Fruit fly (Drosophila melanogaster) whole organism, embryonic: Measurements from ENCODE around the gene CG42554.
A peak's percentile ranks its signal among the peaks of the same experiment; 100 is the strongest.

Experiments used
- Antp ChIP-seq: fragments of 200-800 bp; sonication (Bioruptor generic); optimal IDR thresholded peaks from 3 replicates; lab custom pipeline; 2016; ENCODE audit warnings: missing biosample characterization, missing genetic modification characterization
- CG10431 ChIP-seq: fragments of 200-800 bp; sonication (Bioruptor generic); optimal IDR thresholded peaks from 3 replicates; lab custom pipeline; 2018; ENCODE audit warnings: missing biosample characterization, mild to moderate bottlenecking, missing genetic modification characterization
- CG12071 ChIP-seq: fragments of 200-800 bp; sonication (Bioruptor generic); optimal IDR thresholded peaks from 3 replicates; lab custom pipeline; 2018; ENCODE audit warnings: missing biosample characterization, mild to moderate bottlenecking, missing genetic modification characterization
- CG12219 ChIP-seq: fragments of 200-800 bp; sonication (Bioruptor generic); optimal IDR thresholded peaks from 3 replicates; lab custom pipeline; 2018; ENCODE audit warnings: missing biosample characterization, mild to moderate bottlenecking, missing genetic modification characterization
- CG12236 ChIP-seq: fragments of 200-800 bp; sonication (Bioruptor generic); optimal IDR thresholded peaks from 2 replicates; lab custom pipeline; 2016; ENCODE audit warnings: missing biosample characterization, missing genetic modification characterization
- CG12299 ChIP-seq: fragments of 200-800 bp; sonication (Bioruptor generic); optimal IDR thresholded peaks from 2 replicates; lab custom pipeline; 2018; ENCODE audit warnings: missing biosample characterization, mild to moderate bottlenecking, missing genetic modification characterization
- CG12744 ChIP-seq: fragments of 200-800 bp; sonication (Bioruptor generic); optimal IDR thresholded peaks from 2 replicates; lab custom pipeline; 2016; ENCODE audit warnings: missing biosample characterization, missing genetic modification characterization
- CG12942 ChIP-seq: fragments of 200-800 bp; sonication (Bioruptor generic); optimal IDR thresholded peaks from 3 replicates; lab custom pipeline; 2016; ENCODE audit warnings: missing biosample characterization, missing genetic modification characterization
- CG14667 ChIP-seq: fragments of 200-800 bp; sonication (Bioruptor generic); IDR thresholded peaks from 2 replicates; pipeline ENCODE4 v1.3.6; 2022; ENCODE audit warnings: missing biosample characterization, missing genetic modification characterization
- CG1647 ChIP-seq: fragments of 200-800 bp; sonication (Bioruptor generic); optimal IDR thresholded peaks from 3 replicates; lab custom pipeline; 2016; ENCODE audit warnings: missing biosample characterization, missing genetic modification characterization
- CG17186 ChIP-seq: fragments of 200-800 bp; sonication (Bioruptor generic); optimal IDR thresholded peaks from 3 replicates; lab custom pipeline; 2017; ENCODE audit warnings: missing biosample characterization, missing genetic modification reagents, missing genetic modification characterization
- CG17385 ChIP-seq: fragments of 200-800 bp; sonication (Bioruptor generic); optimal IDR thresholded peaks from 3 replicates; lab custom pipeline; 2018; ENCODE audit warnings: missing biosample characterization, mild to moderate bottlenecking, missing genetic modification characterization
- CG17612 ChIP-seq: fragments of 200-800 bp; sonication (Bioruptor generic); IDR thresholded peaks from 2 replicates; pipeline ENCODE4 v1.3.6; 2022; ENCODE audit warnings: missing biosample characterization, missing genetic modification characterization
- CG2875 ChIP-seq: fragments of 200-800 bp; sonication (Bioruptor generic); optimal IDR thresholded peaks from 2 replicates; lab custom pipeline; 2017; ENCODE audit warnings: missing biosample characterization, mild to moderate bottlenecking, missing genetic modification characterization, missing genetic modification reagents
- CG3065 ChIP-seq: fragments of 200-800 bp; sonication (Bioruptor generic); optimal IDR thresholded peaks from 2 replicates; lab custom pipeline; 2016; ENCODE audit warnings: missing biosample characterization, missing genetic modification characterization
- CG32767 ChIP-seq: fragments of 200-800 bp; sonication (Bioruptor generic); IDR thresholded peaks from 2 replicates; pipeline ENCODE4 v1.3.6; 2022; ENCODE audit warnings: missing biosample characterization, missing genetic modification characterization
- CG32772 ChIP-seq: fragments of 200-800 bp; sonication (Bioruptor generic); IDR thresholded peaks from 2 replicates; pipeline ENCODE4 v1.3.6; 2022; ENCODE audit warnings: missing biosample characterization, missing genetic modification characterization
- CG3407 ChIP-seq: fragments of 200-800 bp; sonication (Bioruptor generic); optimal IDR thresholded peaks from 2 replicates; lab custom pipeline; 2018; ENCODE audit warnings: missing biosample characterization, mild to moderate bottlenecking, missing genetic modification characterization
- CG34224 ChIP-seq: fragments of 200-800 bp; sonication (Bioruptor generic); IDR thresholded peaks from 3 replicates; pipeline ENCODE4 v1.3.6; 2022; ENCODE audit warnings: missing biosample characterization, missing genetic modification characterization; ENCODE audit not compliant: partially characterized antibody
- CG6854 ChIP-seq: fragments of 200-800 bp; sonication (Bioruptor generic); optimal IDR thresholded peaks from 3 replicates; lab custom pipeline; 2017; ENCODE audit warnings: missing biosample characterization, mild to moderate bottlenecking, missing genetic modification characterization
- CG7928 ChIP-seq: fragments of 200-800 bp; sonication (Bioruptor generic); optimal IDR thresholded peaks from 2 replicates; lab custom pipeline; 2017; ENCODE audit warnings: missing biosample characterization, mild to moderate bottlenecking, missing genetic modification characterization
- CG9609 ChIP-seq: fragments of 200-800 bp; sonication (Bioruptor generic); optimal IDR thresholded peaks from 3 replicates; lab custom pipeline; 2016; ENCODE audit warnings: missing biosample characterization, missing genetic modification characterization
- CG9932 ChIP-seq: fragments of 200-800 bp; sonication (Bioruptor generic); IDR thresholded peaks from 2 replicates; pipeline ENCODE4 v1.3.6; 2022; ENCODE audit warnings: missing biosample characterization, missing genetic modification characterization
- E2f2 ChIP-seq: fragments of 200-800 bp; sonication (Bioruptor generic); IDR thresholded peaks from 2 replicates; pipeline ENCODE4 v1.3.6; 2022; ENCODE audit warnings: missing biosample characterization, missing genetic modification characterization
- Fer2 ChIP-seq: fragments of 200-800 bp; sonication (Bioruptor generic); optimal IDR thresholded peaks from 2 replicates; lab custom pipeline; 2018; ENCODE audit warnings: missing biosample characterization, mild to moderate bottlenecking, missing genetic modification characterization, moderate library complexity
- HLH54F ChIP-seq: fragments of 200-800 bp; sonication (Bioruptor generic); optimal IDR thresholded peaks from 3 replicates; lab custom pipeline; 2016; ENCODE audit warnings: missing biosample characterization, missing genetic modification characterization
- Hr78 ChIP-seq, 2 experiments: fragments of 200-800 bp in 1 of 2; fragments of >200 bp in 1 of 2; sonication (Bioruptor generic) in 1 of 2; optimal IDR thresholded peaks; 2 replicates each; lab custom pipeline; 2017 to 2019; ENCODE audit warnings: missing biosample characterization in 2 of 2, missing genetic modification characterization in 2 of 2, mild to moderate bottlenecking in 1 of 2, moderate library complexity in 1 of 2
- Hsf ChIP-seq: fragments of 200-800 bp; sonication (Bioruptor generic); optimal IDR thresholded peaks from 3 replicates; lab custom pipeline; 2016; ENCODE audit warnings: missing biosample characterization, missing genetic modification characterization
- MBD-R2 ChIP-seq: fragments of 200-800 bp; sonication (Bioruptor generic); IDR thresholded peaks from 2 replicates; pipeline ENCODE4 v1.3.6; 2022; ENCODE audit warnings: missing biosample characterization, missing genetic modification characterization
- Neu2 ChIP-seq: fragments of 200-800 bp; sonication (Bioruptor generic); optimal IDR thresholded peaks from 3 replicates; lab custom pipeline; 2016; ENCODE audit warnings: missing biosample characterization, missing genetic modification characterization, borderline replicate concordance
- Optix ChIP-seq: fragments of 200-800 bp; sonication (Bioruptor generic); IDR thresholded peaks from 3 replicates; pipeline ENCODE4 v1.3.6; 2022; ENCODE audit warnings: missing biosample characterization, missing genetic modification characterization
- Spps ChIP-seq: fragments of 200-800 bp; sonication (Bioruptor generic); optimal IDR thresholded peaks from 2 replicates; lab custom pipeline; 2018; ENCODE audit warnings: missing biosample characterization, mild to moderate bottlenecking, missing genetic modification characterization
- Trl ChIP-seq, 3 experiments: fragments of >200 bp in 2 of 3; fragments of 200-800 bp in 1 of 3; sonication (Bioruptor generic) in 1 of 3; optimal IDR thresholded peaks; 2 replicates in 1 of 3; 3 replicates in 2 of 3; lab custom pipeline; 2016 to 2017; ENCODE audit warnings: missing biosample characterization in 1 of 3, missing genetic modification characterization in 1 of 3
- bsh ChIP-seq, 2 experiments: fragments of 200-800 bp; sonication (Bioruptor generic); optimal IDR thresholded peaks; 2 replicates each; lab custom pipeline; 2017 to 2018; ENCODE audit warnings: mild to moderate bottlenecking in 2 of 2, missing biosample characterization in 2 of 2, missing genetic modification characterization in 2 of 2, moderate library complexity in 1 of 2
- dmrt99B ChIP-seq: fragments of 200-800 bp; sonication (Bioruptor generic); optimal IDR thresholded peaks from 2 replicates; lab custom pipeline; 2018; ENCODE audit warnings: missing biosample characterization, mild to moderate bottlenecking, missing genetic modification characterization, moderate library complexity
- en ChIP-seq: fragments of 200-800 bp; sonication (Bioruptor generic); optimal IDR thresholded peaks from 2 replicates; lab custom pipeline; 2016; ENCODE audit warnings: missing biosample characterization, missing genetic modification characterization
- fru ChIP-seq: fragments of >200 bp; optimal IDR thresholded peaks from 2 replicates; lab custom pipeline; 2017
- ftz-f1 ChIP-seq: fragments of 200-800 bp; sonication (Bioruptor generic); optimal IDR thresholded peaks from 2 replicates; lab custom pipeline; 2016; ENCODE audit warnings: missing biosample characterization, missing genetic modification characterization
- gro ChIP-seq: fragments of 200-800 bp; sonication (Bioruptor generic); optimal IDR thresholded peaks from 2 replicates; lab custom pipeline; 2016; ENCODE audit warnings: missing biosample characterization, missing genetic modification characterization
- ham ChIP-seq: fragments of 200-800 bp; sonication (Bioruptor generic); IDR thresholded peaks from 2 replicates; pipeline ENCODE4 v1.3.6; 2022; ENCODE audit warnings: missing biosample characterization, missing genetic modification characterization
- maf-S ChIP-seq: fragments of 200-800 bp; sonication (Bioruptor generic); optimal IDR thresholded peaks from 2 replicates; lab custom pipeline; 2016; ENCODE audit warnings: missing biosample characterization, missing genetic modification characterization
- mam ChIP-seq: fragments of 200-800 bp; sonication (Bioruptor generic); optimal IDR thresholded peaks from 3 replicates; lab custom pipeline; 2016; ENCODE audit warnings: missing biosample characterization, missing genetic modification characterization
- onecut ChIP-seq: fragments of 200-800 bp; sonication (Bioruptor generic); IDR thresholded peaks from 2 replicates; pipeline ENCODE4 v1.3.6; 2022; ENCODE audit warnings: missing biosample characterization, missing genetic modification characterization
- sens ChIP-seq: fragments of 200-800 bp; sonication (Bioruptor generic); peaks from one replicate; lab custom pipeline; 2016; ENCODE audit warnings: missing biosample characterization, missing genetic modification characterization
- slou ChIP-seq: fragments of 200-800 bp; sonication (Bioruptor generic); optimal IDR thresholded peaks from 3 replicates; lab custom pipeline; 2016; ENCODE audit warnings: missing biosample characterization, missing genetic modification characterization
- sr ChIP-seq: fragments of 200-800 bp; sonication (Bioruptor generic); IDR thresholded peaks from 3 replicates; pipeline ENCODE4 v1.3.6; 2022; ENCODE audit warnings: missing biosample characterization, missing genetic modification characterization
- vnd ChIP-seq: fragments of 200-800 bp; sonication (Bioruptor generic); IDR thresholded peaks from 3 replicates; pipeline ENCODE4 v1.3.6; 2022; ENCODE audit warnings: missing biosample characterization, missing genetic modification characterization; ENCODE audit not compliant: partially characterized antibody
- z ChIP-seq: fragments of 200-800 bp; sonication (Bioruptor generic); IDR thresholded peaks from 3 replicates; pipeline ENCODE4 v1.3.6; 2022; ENCODE audit warnings: missing biosample characterization, missing genetic modification characterization
- zfh1 ChIP-seq: fragments of 200-800 bp; sonication (Bioruptor generic); IDR thresholded peaks from 3 replicates; pipeline ENCODE4 v1.3.6; 2022; ENCODE audit warnings: missing biosample characterization, missing genetic modification characterization

Gene CG42554

dm6 chr3L:857063-858015 is 21.9 kb downstream of the CG42554 start, which contains the start of gene dpr20 (continued):
- TF ChIP-seq CG9609: peak; percentile 71
- peak; percentile 46 for TF ChIP-seq CG12299 (tag; lab: Kevin White, UChicago)
- TF ChIP-seq E2f2: peak; percentile 69
- TF ChIP-seq HLH54F (GFP tag; lab: Kevin White, UChicago): peak; percentile 73
- TF ChIP-seq zfh1 (GFP tag; lab: Robert Waterston, UW): peak; percentile 86
- peak; percentile 40 for TF ChIP-seq gro (GFP tag; lab: Kevin White, UChicago)
- TF ChIP-seq CG7928 (GFP tag; lab: Kevin White, UChicago): peak; percentile 48
- no peak for TF ChIP-seq ftz-f1
- TF ChIP-seq CG17612 (GFP tag; lab: Robert Waterston, UW): peak; percentile 66; the same call in 1 of the 2 replicates
- peak; percentile 28 for TF ChIP-seq CG1647 (GFP tag; lab: Kevin White, UChicago)
- peak; percentile 14 for TF ChIP-seq CG2875 (GFP tag; lab: Kevin White, UChicago)
- peak; percentile 63 for TF ChIP-seq Fer2
- TF ChIP-seq CG32767: peak; percentile 79
- TF ChIP-seq maf-S (GFP tag; lab: Kevin White, UChicago): peak; percentile 53
- TF ChIP-seq fru (lab: Kevin White, UChicago): no peak
- no peak for TF ChIP-seq CG10431 (GFP tag; lab: Kevin White, UChicago)
- TF ChIP-seq onecut (GFP tag; lab: Robert Waterston, UW): peak; percentile 76
- no peak for TF ChIP-seq Hr78 (GFP tag; optimal IDR thresholded peaks at IDR 0.05; lab: Kevin White, UChicago)
- peak; percentile 66 for TF ChIP-seq sr (GFP tag; lab: Robert Waterston, UW)
- TF ChIP-seq CG34224 (GFP tag; lab: Robert Waterston, UW): no peak
- peak; percentile 70 for TF ChIP-seq dmrt99B (tag; lab: Kevin White, UChicago)
- TF ChIP-seq CG6854 (GFP tag; lab: Kevin White, UChicago): peak; percentile 44
- peak; percentile 76 for TF ChIP-seq Hsf (GFP tag; lab: Kevin White, UChicago)
- TF ChIP-seq CG17385 (GFP tag; lab: Kevin White, UChicago): peak; percentile 67
- TF ChIP-seq CG12219 (GFP tag; lab: Kevin White, UChicago): peak; percentile 73
- TF ChIP-seq CG3407 (GFP tag; lab: Kevin White, UChicago): peak; percentile 14
- peak; percentile 3 for TF ChIP-seq en (GFP tag; lab: Kevin White, UChicago)
- TF ChIP-seq CG12942: peak; percentile 59
- peak; percentile 45 for TF ChIP-seq slou (GFP tag; lab: Kevin White, UChicago)
- TF ChIP-seq Trl (optimal IDR thresholded peaks at IDR 0.05; lab: Kevin White, UChicago): no peak
- TF ChIP-seq Trl (GFP tag; optimal IDR thresholded peaks at IDR 0.05; lab: Kevin White, UChicago): peak; percentile 66
- peak; percentile 92 for TF ChIP-seq mam
- TF ChIP-seq MBD-R2 (GFP tag; lab: Robert Waterston, UW): peak; percentile 77
- no peak for TF ChIP-seq Spps (tag; lab: Kevin White, UChicago)
- peak; percentile 8 to 74 for TF ChIP-seq bsh (GFP tag; optimal IDR thresholded peaks at IDR 0.05; lab: Kevin White, UChicago)
- TF ChIP-seq CG14667 (GFP tag; lab: Robert Waterston, UW): peak; percentile 75
- peak; percentile 26 for TF ChIP-seq CG12236 (GFP tag; lab: Kevin White, UChicago)
- peak; percentile 86 for TF ChIP-seq CG32772 (GFP tag; lab: Robert Waterston, UW)
- TF ChIP-seq Antp (GFP tag; lab: Kevin White, UChicago): peak; percentile 77
- TF ChIP-seq Neu2: no peak
- no peak for TF ChIP-seq z
- peak; percentile 90 for TF ChIP-seq CG9932 (GFP tag; lab: Robert Waterston, UW)
- peak; percentile 45 for TF ChIP-seq CG12744
- no peak for TF ChIP-seq ham (GFP tag; lab: Robert Waterston, UW)
- TF ChIP-seq CG17186 (GFP tag; lab: Kevin White, UChicago): no peak
- no peak for TF ChIP-seq vnd (GFP tag; lab: Robert Waterston, UW)
- no peak for TF ChIP-seq CG3065 (GFP tag; lab: Kevin White, UChicago)
- TF ChIP-seq Optix (GFP tag; lab: Robert Waterston, UW): peak; percentile 87
- TF ChIP-seq CG12071 (GFP tag; lab: Kevin White, UChicago): peak; percentile 89
- TF ChIP-seq sens (GFP tag; lab: Kevin White, UChicago): peak; percentile 93
